Worm (Caenorhabditis elegans): Measurements from ENCODE around the gene clec-139.
A peak's percentile ranks its signal among the peaks of the same experiment; 100 is the strongest.

clec-139 gene

ce11 chrII:4658245-4658644, 36.7 kb upstream of the clec-139 start:
- TF ChIP-seq elt-2 (tag; optimal IDR thresholded peaks at IDR 0.05), result no peak
- no peak for TF ChIP-seq nhr-11 (tag; optimal IDR thresholded peaks at IDR 0.05)
- TF ChIP-seq nhr-67 (tag; optimal IDR thresholded peaks at IDR 0.05), result no peak
- TF ChIP-seq nhr-237 (tag; optimal IDR thresholded peaks at IDR 0.05), result no peak
- no peak for TF ChIP-seq nhr-77 (tag; optimal IDR thresholded peaks at IDR 0.05)
- TF ChIP-seq elt-1 (tag; optimal IDR thresholded peaks at IDR 0.05), result no peak
- TF ChIP-seq lin-15B (tag; optimal IDR thresholded peaks at IDR 0.05), result no peak
- no peak for TF ChIP-seq jun-1 (tag; optimal IDR thresholded peaks at IDR 0.05)
- no peak for TF ChIP-seq nhr-25 (tag; optimal IDR thresholded peaks at IDR 0.05)
- TF ChIP-seq unc-62 (GFP tag; optimal IDR thresholded peaks at IDR 0.05), result no peak
- no peak for TF ChIP-seq mml-1 (tag; optimal IDR thresholded peaks at IDR 0.05)

ce11 chrII:4657370-4657769, 35.8 kb upstream of the clec-139 start:
- TF ChIP-seq lin-39 (tag; optimal IDR thresholded peaks at IDR 0.05) (no peak), elt-2 (tag; optimal IDR thresholded peaks at IDR 0.05) (peak; percentile 65)

ce11 chrII:4655834-4656233, 34.3 kb upstream of the clec-139 start, which contains the start of gene fut-6:
Gene fut-6 (minus strand): TSS chrII:4655934.
- TF ChIP-seq lin-15B (tag; optimal IDR thresholded peaks at IDR 0.05) (no peak), nhr-25 (tag; optimal IDR thresholded peaks at IDR 0.05) (no peak), lin-39 (tag; optimal IDR thresholded peaks at IDR 0.05) (no peak), ztf-11 (tag; optimal IDR thresholded peaks at IDR 0.05) (no peak), elt-3 (tag; optimal IDR thresholded peaks at IDR 0.05) (no peak), nhr-23 (tag; optimal IDR thresholded peaks at IDR 0.05) (no peak), R02D3.7 (tag; optimal IDR thresholded peaks at IDR 0.05) (no peak), lsy-12 (tag; optimal IDR thresholded peaks at IDR 0.05) (no peak), ceh-28 (tag; optimal IDR thresholded peaks at IDR 0.05) (no peak), ztf-4 (tag; optimal IDR thresholded peaks at IDR 0.05) (no peak), elt-1 (tag; optimal IDR thresholded peaks at IDR 0.05) (no peak), nhr-11 (tag; optimal IDR thresholded peaks at IDR 0.05) (no peak), fkh-10 (GFP tag; optimal IDR thresholded peaks at IDR 0.05) (no peak), nhr-77 (tag; optimal IDR thresholded peaks at IDR 0.05) (no peak), pha-4 (tag; optimal IDR thresholded peaks at IDR 0.05) (no peak), unc-62 (GFP tag; optimal IDR thresholded peaks at IDR 0.05) (no peak)

ce11 chrII:4650072-4650471, 28.5 kb upstream of the clec-139 start:
- TF ChIP-seq unc-39 (tag; optimal IDR thresholded peaks at IDR 0.05) (no peak), skn-1 (tag; optimal IDR thresholded peaks at IDR 0.05) (no peak), nhr-77 (tag; optimal IDR thresholded peaks at IDR 0.05) (no peak), lsy-12 (tag; optimal IDR thresholded peaks at IDR 0.05) (no peak), nhr-28 (tag; optimal IDR thresholded peaks at IDR 0.05) (no peak), eor-1 (tag; optimal IDR thresholded peaks at IDR 0.05) (no peak), elt-2 (tag; optimal IDR thresholded peaks at IDR 0.05) (no peak), ZK546.5 (tag; optimal IDR thresholded peaks at IDR 0.05) (no peak), jun-1 (tag; optimal IDR thresholded peaks at IDR 0.05) (no peak), nhr-12 (tag; optimal IDR thresholded peaks at IDR 0.05) (no peak), snpc-4 (tag; optimal IDR thresholded peaks at IDR 0.05) (no peak), ztf-11 (tag; optimal IDR thresholded peaks at IDR 0.05) (no peak), nhr-67 (tag; optimal IDR thresholded peaks at IDR 0.05) (no peak), fkh-2 (tag; optimal IDR thresholded peaks at IDR 0.05) (no peak), nhr-23 (tag; optimal IDR thresholded peaks at IDR 0.05) (no peak), elt-3 (tag; optimal IDR thresholded peaks at IDR 0.05) (no peak), mml-1 (tag; optimal IDR thresholded peaks at IDR 0.05) (no peak), zag-1 (tag; optimal IDR thresholded peaks at IDR 0.05) (no peak), pqm-1 (tag; optimal IDR thresholded peaks at IDR 0.05) (no peak)

- TF ChIP-seq jun-1 (tag; optimal IDR thresholded peaks at IDR 0.05) (no peak), ceh-16 (tag; optimal IDR thresholded peaks at IDR 0.05) (no peak), ztf-11 (tag; optimal IDR thresholded peaks at IDR 0.05) (no peak), lin-15B (tag; optimal IDR thresholded peaks at IDR 0.05) (no peak), skn-1 (tag; optimal IDR thresholded peaks at IDR 0.05) (no peak), pha-4 (tag; optimal IDR thresholded peaks at IDR 0.05) (peak; percentile 16), fkh-10 (GFP tag; optimal IDR thresholded peaks at IDR 0.05) (no peak)
Observed at ce11 chrII:4648785-4649184, 27.2 kb upstream of the clec-139 start, which contains the start of gene lgc-27. Gene lgc-27 (plus strand): TSS chrII:4649085.

- TF ChIP-seq fkh-2 (tag; optimal IDR thresholded peaks at IDR 0.05) (no peak), nfya-1 (tag; optimal IDR thresholded peaks at IDR 0.05; ENCODE audit: insufficient read depth) (peak; percentile 22)
Observed at ce11 chrII:4640748-4641147, 19.2 kb upstream of the clec-139 start.
